Comparison of ENCODE assay signal across 1 fruit fly cellular context in genomic region chr3R:10628234-10628633, dm6.
A peak's percentile ranks its signal among the peaks of the same experiment; 100 is the strongest.
TF ChIP-seq lines count a peak whose summit lies in the region.

No protein-coding gene starts in this region.

TF ChIP-seq in whole organism, embryonic, 481 proteins besides CTCF, POLR2A, EP300 and RAD21 (continued from another document):
- peak; percentile 41; the same call in 1 of the 2 replicates for TF ChIP-seq CG14441 (GFP tag; IDR thresholded peaks at IDR 0.05; lab: Robert Waterston, UW)
- no peak for TF ChIP-seq CG16779 (GFP tag; IDR thresholded peaks at IDR 0.05; lab: Robert Waterston, UW)
- TF ChIP-seq CG32767 (GFP tag; IDR thresholded peaks at IDR 0.05; lab: Robert Waterston, UW), result peak; percentile 42; the same call in 1 of the 2 replicates
- TF ChIP-seq Chrac-16 (GFP tag; optimal IDR thresholded peaks at IDR 0.05; lab: Kevin White, UChicago), result peak; percentile 46
- TF ChIP-seq sima (GFP tag; optimal IDR thresholded peaks at IDR 0.05; lab: Kevin White, UChicago), result no peak
- peak; percentile 31 for TF ChIP-seq CG13775 (GFP tag; optimal IDR thresholded peaks at IDR 0.05; lab: Kevin White, UChicago)
- TF ChIP-seq Elba2 (GFP tag; optimal IDR thresholded peaks at IDR 0.05; lab: Kevin White, UChicago), result peak; percentile 26
- TF ChIP-seq CG15011 (GFP tag; optimal IDR thresholded peaks at IDR 0.05; lab: Kevin White, UChicago), result no peak
- peak; percentile 28; the same call in 1 of the 2 replicates for TF ChIP-seq ro (GFP tag; IDR thresholded peaks at IDR 0.05; lab: Robert Waterston, UW)
- peak; percentile 57; the same call in 1 of the 2 replicates for TF ChIP-seq CG1024 (GFP tag; IDR thresholded peaks at IDR 0.05; lab: Robert Waterston, UW)
- TF ChIP-seq stc (GFP tag; IDR thresholded peaks at IDR 0.05; lab: Robert Waterston, UW), result peak; percentile 47; the same call in 1 of the 2 replicates
- peak; percentile 61; the same call in 2 of the 3 replicates for TF ChIP-seq CG34422 (GFP tag; IDR thresholded peaks at IDR 0.05; lab: Robert Waterston, UW)
- peak; percentile 17 for TF ChIP-seq Asciz (GFP tag; optimal IDR thresholded peaks at IDR 0.05; lab: Kevin White, UChicago)
- TF ChIP-seq chn (GFP tag; optimal IDR thresholded peaks at IDR 0.05; lab: Kevin White, UChicago), result peak; percentile 17
- peak; percentile 59 for TF ChIP-seq nmo (GFP tag; optimal IDR thresholded peaks at IDR 0.05; lab: Kevin White, UChicago)
- no peak for TF ChIP-seq zfh2 (GFP tag; optimal IDR thresholded peaks at IDR 0.05; lab: Kevin White, UChicago)
- peak; percentile 80 for TF ChIP-seq dmrt11E (tag; optimal IDR thresholded peaks at IDR 0.05; lab: Kevin White, UChicago)
- TF ChIP-seq D19A (tag; optimal IDR thresholded peaks at IDR 0.05; lab: Kevin White, UChicago), result peak; percentile 41
- TF ChIP-seq CG9727 (GFP tag; optimal IDR thresholded peaks at IDR 0.05; lab: Kevin White, UChicago), result peak; percentile 67
- TF ChIP-seq CG30431 (GFP tag; optimal IDR thresholded peaks at IDR 0.05; lab: Kevin White, UChicago), result peak; percentile 14
- no peak for TF ChIP-seq ap (GFP tag; IDR thresholded peaks at IDR 0.05; lab: Robert Waterston, UW)
- TF ChIP-seq HLH3B (GFP tag; IDR thresholded peaks at IDR 0.05; lab: Robert Waterston, UW), result peak; percentile 61; the same call in 1 of the 2 replicates
- peak; percentile 6 for TF ChIP-seq ATbp (GFP tag; optimal IDR thresholded peaks at IDR 0.05; lab: Kevin White, UChicago)
- no peak for TF ChIP-seq Hand (GFP tag; optimal IDR thresholded peaks at IDR 0.05; lab: Kevin White, UChicago)
- TF ChIP-seq slou (GFP tag; optimal IDR thresholded peaks at IDR 0.05; lab: Kevin White, UChicago), result no peak
- TF ChIP-seq sens (GFP tag; lab: Kevin White, UChicago), result peak; percentile 95
- TF ChIP-seq CG12942 (GFP tag; optimal IDR thresholded peaks at IDR 0.05; lab: Kevin White, UChicago), result peak; percentile 2
- no peak for TF ChIP-seq Eip74EF (GFP tag; optimal IDR thresholded peaks at IDR 0.05; lab: Kevin White, UChicago)
- TF ChIP-seq Ptx1 (GFP tag; IDR thresholded peaks at IDR 0.05; lab: Robert Waterston, UW), result peak; percentile 51
- peak; percentile 72 for TF ChIP-seq row (GFP tag; IDR thresholded peaks at IDR 0.05; lab: Robert Waterston, UW)
- no peak for TF ChIP-seq CG7963 (GFP tag; IDR thresholded peaks at IDR 0.05; lab: Robert Waterston, UW; ENCODE audit: partially characterized antibody)
- TF ChIP-seq CG10267 (tag; optimal IDR thresholded peaks at IDR 0.05; lab: Kevin White, UChicago), result peak; percentile 66
- TF ChIP-seq CG31441 (GFP tag; IDR thresholded peaks at IDR 0.05; lab: Robert Waterston, UW), result peak; percentile 58; the same call in 1 of the 2 replicates
- no peak for TF ChIP-seq pnt (GFP tag; optimal IDR thresholded peaks at IDR 0.05; lab: Kevin White, UChicago)
- TF ChIP-seq H2.0 (GFP tag; IDR thresholded peaks at IDR 0.05; lab: Robert Waterston, UW), result peak; percentile 68
- TF ChIP-seq zen (tag; optimal IDR thresholded peaks at IDR 0.05; lab: Kevin White, UChicago), result peak; percentile 65
- peak; percentile 60; the same call in 1 of the 2 replicates for TF ChIP-seq ara (GFP tag; IDR thresholded peaks at IDR 0.05; lab: Robert Waterston, UW)
- TF ChIP-seq CG6254 (GFP tag; optimal IDR thresholded peaks at IDR 0.05; lab: Kevin White, UChicago), result peak; percentile 28
- TF ChIP-seq wor (GFP tag; IDR thresholded peaks at IDR 0.05; lab: Robert Waterston, UW), result peak; percentile 22; the same call in 1 of the 2 replicates
- TF ChIP-seq CG15073 (GFP tag; optimal IDR thresholded peaks at IDR 0.05; lab: Kevin White, UChicago), result no peak
- no peak for TF ChIP-seq Sry-β (GFP tag; optimal IDR thresholded peaks at IDR 0.05; lab: Kevin White, UChicago)
- no peak for TF ChIP-seq run (tag; optimal IDR thresholded peaks at IDR 0.05; lab: Kevin White, UChicago)
- TF ChIP-seq gsb-n (tag; optimal IDR thresholded peaks at IDR 0.05; lab: Kevin White, UChicago), result peak; percentile 23
- TF ChIP-seq lilli (GFP tag; optimal IDR thresholded peaks at IDR 0.05; lab: Kevin White, UChicago), result peak; percentile 23
- peak; percentile 59; the same call in 1 of the 2 replicates for TF ChIP-seq CG10959 (GFP tag; IDR thresholded peaks at IDR 0.05; lab: Robert Waterston, UW)
- TF ChIP-seq CG2202 (tag; optimal IDR thresholded peaks at IDR 0.05; lab: Kevin White, UChicago), result no peak
- peak; percentile 20 for TF ChIP-seq CG33557 (GFP tag; optimal IDR thresholded peaks at IDR 0.05; lab: Kevin White, UChicago)
- 0 out of 2 replicates have a peak, but pooled peaks have one; percentile 43 for TF ChIP-seq sens-2 (GFP tag; IDR thresholded peaks at IDR 0.05; lab: Robert Waterston, UW)
- peak; percentile 7 for TF ChIP-seq Nf-YB (GFP tag; optimal IDR thresholded peaks at IDR 0.05; lab: Kevin White, UChicago)
- no peak for TF ChIP-seq CG3847 (GFP tag; IDR thresholded peaks at IDR 0.05; lab: Robert Waterston, UW)
- TF ChIP-seq bsh (GFP tag; optimal IDR thresholded peaks at IDR 0.05; lab: Kevin White, UChicago), result peak in 1 of 2 experiments; percentile 71
- TF ChIP-seq CG14050 (GFP tag; IDR thresholded peaks at IDR 0.05; lab: Robert Waterston, UW), result no peak
- no peak for TF ChIP-seq nom (GFP tag; optimal IDR thresholded peaks at IDR 0.05; lab: Kevin White, UChicago)
- TF ChIP-seq CG10147 (GFP tag; optimal IDR thresholded peaks at IDR 0.05; lab: Kevin White, UChicago), result no peak
